Worm (Caenorhabditis elegans) whole organism, young adult: ENCODE measurements around the gene btbd-10.
"Not testable (repeated sequence)": the region's sequence is repeated elsewhere in the genome, so short reads cannot be mapped to it uniquely, and the experiment has no call there.

Experiments
- F22D6.2 ChIP-seq: sonication (generic microtip); optimal IDR thresholded peaks from 2 replicates; lab custom pipeline; 2016; ENCODE audit warnings: mild to moderate bottlenecking, missing genetic modification characterization, missing compliant biosample characterization
- gei-17 ChIP-seq: fragments of 200-800 bp; sonication (Bioruptor generic); optimal IDR thresholded peaks from 2 replicates; lab custom pipeline; 2018; ENCODE audit warnings: mild to moderate bottlenecking, missing genetic modification characterization, missing compliant biosample characterization
- hrde-1 ChIP-seq: sonication (generic microtip); optimal IDR thresholded peaks from 2 replicates; lab custom pipeline; 2016; ENCODE audit warnings: missing genetic modification characterization, mild to moderate bottlenecking, missing compliant biosample characterization, moderate library complexity, missing genotype, missing genetic modification reagents, borderline replicate concordance
- lin-26 ChIP-seq: fragments of 200-800 bp; sonication (Bioruptor generic); IDR thresholded peaks from 2 replicates; pipeline ENCODE4 v1.3.6; 2022; ENCODE audit warnings: missing genetic modification reagents, missing genetic modification characterization, missing compliant biosample characterization
- repo-1 ChIP-seq: sonication (generic microtip); optimal IDR thresholded peaks from 2 replicates; lab custom pipeline; 2017; ENCODE audit warnings: mild to moderate bottlenecking, missing genetic modification characterization, missing compliant biosample characterization
- sea-2 ChIP-seq: fragments of 200-800 bp; sonication (Bioruptor generic); IDR thresholded peaks from 2 replicates; pipeline ENCODE4 v1.3.6; 2022; ENCODE audit warnings: missing genetic modification characterization, missing compliant biosample characterization
- snpc-4 ChIP-seq, 5 experiments: fragments of 150-350 bp in 1 of 5; sonication (generic microtip) in 4 of 5; optimal IDR thresholded peaks; 2 replicates each; lab custom pipeline; 2014 to 2018; ENCODE audit warnings: missing genetic modification characterization in 5 of 5, missing biosample characterization in 3 of 5, antibody characterized with exemption in 2 of 5, mild to moderate bottlenecking in 2 of 5, missing compliant biosample characterization in 2 of 5, missing genotype in 2 of 5, moderate library complexity in 2 of 5, missing genetic modification reagents in 1 of 5
- tbp1 ChIP-seq: fragments of 200-800 bp; sonication (Bioruptor generic); optimal IDR thresholded peaks from 2 replicates; lab custom pipeline; 2018; ENCODE audit warnings: mild to moderate bottlenecking, missing genetic modification characterization, missing compliant biosample characterization

DNA sequence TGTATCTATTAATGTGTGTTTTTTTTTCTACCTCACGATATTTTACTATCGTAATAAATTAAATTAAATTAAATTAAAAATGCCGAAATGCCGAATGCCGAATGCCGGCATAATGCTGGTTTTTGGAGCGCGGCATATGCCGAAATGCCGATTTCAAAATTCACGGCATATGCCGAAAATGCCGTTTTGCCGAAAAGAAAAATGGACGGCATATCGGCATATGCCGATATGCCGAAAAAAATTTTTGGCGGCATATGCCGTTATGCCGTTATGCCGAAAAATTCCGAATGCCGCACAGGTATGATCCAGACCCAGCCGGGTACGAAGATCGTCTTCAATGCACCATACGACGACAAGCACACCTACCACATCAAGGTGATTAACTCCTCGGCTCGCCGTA is 6.3 kb upstream of the btbd-10 start, which contains the start of gene msp-32:
- TF ChIP-seq repo-1 (tag; lab: Kevin White, UChicago); gei-17 (GFP tag; lab: Kevin White, UChicago); lin-26; sea-2; snpc-4 (GFP tag; optimal IDR thresholded peaks at IDR 0.05; lab: Kevin White, UChicago); snpc-4 (tag; optimal IDR thresholded peaks at IDR 0.05; lab: Kevin White, UChicago); tbp1 (GFP tag; lab: Kevin White, UChicago); hrde-1 (tag; lab: Kevin White, UChicago); F22D6.2 (tag; lab: Kevin White, UChicago): not testable (repeated sequence)
